Fruit fly (Drosophila melanogaster) whole organism, adult: Measurements from ENCODE around the gene RpL17.

Experiments used
- CG1620 ChIP-seq: fragments of 200-800 bp; sonication (Bioruptor generic); optimal IDR thresholded peaks from 2 replicates; lab custom pipeline; 2016; ENCODE audit warnings: missing biosample characterization, missing genetic modification characterization
- CG33017 ChIP-seq: fragments of 200-800 bp; sonication (Bioruptor generic); optimal IDR thresholded peaks from 2 replicates; lab custom pipeline; 2018; ENCODE audit warnings: missing biosample characterization, mild to moderate bottlenecking, missing genetic modification characterization, moderate library complexity
- CG5204 ChIP-seq: fragments of 200-800 bp; sonication (Bioruptor generic); optimal IDR thresholded peaks from 2 replicates; lab custom pipeline; 2016; ENCODE audit warnings: missing biosample characterization, missing genetic modification characterization
- CG7101 ChIP-seq: fragments of 200-800 bp; sonication (Bioruptor generic); optimal IDR thresholded peaks from 2 replicates; lab custom pipeline; 2018; ENCODE audit warnings: missing biosample characterization, mild to moderate bottlenecking, missing genetic modification characterization, moderate library complexity
- Clk ChIP-seq: fragments of 200-800 bp; sonication (Bioruptor generic); optimal IDR thresholded peaks from 2 replicates; lab custom pipeline; 2017; ENCODE audit warnings: missing biosample characterization, missing genetic modification characterization
- Hr96 ChIP-seq: fragments of 200-800 bp; sonication (Bioruptor generic); optimal IDR thresholded peaks from 2 replicates; lab custom pipeline; 2016; ENCODE audit warnings: missing biosample characterization, missing genetic modification characterization
- Mnt ChIP-seq: fragments of 200-800 bp; sonication (Bioruptor generic); optimal IDR thresholded peaks from 2 replicates; lab custom pipeline; 2016; ENCODE audit warnings: missing biosample characterization, mild to moderate bottlenecking, missing genetic modification characterization
- cic ChIP-seq: fragments of 200-800 bp; sonication (Bioruptor generic); optimal IDR thresholded peaks from 2 replicates; lab custom pipeline; 2017; ENCODE audit warnings: missing biosample characterization, mild to moderate bottlenecking, missing genetic modification characterization, moderate library complexity
- kay ChIP-seq: fragments of 200-800 bp; sonication (Bioruptor generic); peaks from one replicate; lab custom pipeline; 2016; ENCODE audit warnings: missing biosample characterization, missing genetic modification characterization, borderline replicate concordance
- tj ChIP-seq: fragments of 200-800 bp; sonication (Bioruptor generic); optimal IDR thresholded peaks from 3 replicates; lab custom pipeline; 2017; ENCODE audit warnings: missing biosample characterization, mild to moderate bottlenecking, missing genetic modification characterization, moderate library complexity
- toe ChIP-seq: fragments of 200-800 bp; sonication (Bioruptor generic); optimal IDR thresholded peaks from 2 replicates; lab custom pipeline; 2016; ENCODE audit warnings: missing biosample characterization, missing genetic modification characterization

DNA sequence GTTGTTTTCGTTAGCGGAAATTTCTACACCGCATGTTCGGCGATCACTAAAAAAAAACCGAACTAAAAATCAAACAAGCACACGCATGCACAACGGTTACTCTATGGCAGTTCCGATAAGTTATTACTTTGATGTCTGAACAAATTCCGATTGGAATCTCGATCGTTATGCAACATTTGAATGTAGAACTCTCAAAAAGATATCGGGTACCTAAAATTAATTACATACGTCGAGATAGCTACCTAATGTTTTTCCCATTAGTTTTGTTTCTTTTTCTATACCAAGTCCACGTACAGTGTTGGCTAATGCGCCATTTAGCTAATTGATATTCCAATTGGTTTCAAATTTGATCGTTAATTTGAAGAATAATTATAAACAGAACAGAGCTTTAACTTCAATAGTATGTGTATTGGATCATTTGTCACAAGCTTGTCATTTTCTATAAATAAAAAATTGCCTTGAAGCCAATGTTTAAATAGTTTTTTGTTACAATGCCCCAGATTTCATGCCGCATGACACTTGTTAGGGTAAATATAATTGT lies 43.0 kb downstream of the RpL17 start:
- TF ChIP-seq toe (GFP tag; lab: Kevin White, UChicago) (no peak), CG5204 (no peak), Hr96 (no peak), cic (no peak), tj (GFP tag; lab: Kevin White, UChicago) (no peak), CG7101 (tag; lab: Kevin White, UChicago) (no peak), CG33017 (tag; lab: Kevin White, UChicago) (no peak), kay (GFP tag; lab: Kevin White, UChicago) (no peak), Mnt (GFP tag; lab: Kevin White, UChicago) (no peak), CG1620 (no peak), Clk (no peak)
